Worm (Caenorhabditis elegans) whole organism, L2 larva: ENCODE results near the gene Y69A2AR.47.

ENCODE experiments used
- ama-1 ChIP-seq: fragments of 150-350 bp; optimal IDR thresholded peaks from 2 replicates; lab custom pipeline; 2018; ENCODE audit warnings: inconsistent platforms
- blmp-1 ChIP-seq: sonication (generic microtip); optimal IDR thresholded peaks from 2 replicates; lab custom pipeline; 2017; ENCODE audit warnings: missing genetic modification characterization, mild to moderate bottlenecking, missing compliant biosample characterization, antibody characterized with exemption, moderate library complexity; ENCODE audit not compliant: insufficient read depth
- ceh-82 ChIP-seq: fragments of 150-350 bp; optimal IDR thresholded peaks from 2 replicates; lab custom pipeline; 2014; ENCODE audit warnings: missing biosample characterization, missing genetic modification characterization
- mdl-1 ChIP-seq, 2 experiments: fragments of 150-350 bp in 1 of 2; sonication (generic microtip) in 1 of 2; optimal IDR thresholded peaks; 2 replicates each; lab custom pipeline; 2017; ENCODE audit warnings: missing biosample characterization in 2 of 2, missing genetic modification characterization in 2 of 2
- unc-55 ChIP-seq: fragments of 150-350 bp; sonication (generic microtip); optimal IDR thresholded peaks from 3 replicates; lab custom pipeline; 2014; ENCODE audit warnings: missing biosample characterization, missing genetic modification reagents, missing genetic modification characterization

DNA sequence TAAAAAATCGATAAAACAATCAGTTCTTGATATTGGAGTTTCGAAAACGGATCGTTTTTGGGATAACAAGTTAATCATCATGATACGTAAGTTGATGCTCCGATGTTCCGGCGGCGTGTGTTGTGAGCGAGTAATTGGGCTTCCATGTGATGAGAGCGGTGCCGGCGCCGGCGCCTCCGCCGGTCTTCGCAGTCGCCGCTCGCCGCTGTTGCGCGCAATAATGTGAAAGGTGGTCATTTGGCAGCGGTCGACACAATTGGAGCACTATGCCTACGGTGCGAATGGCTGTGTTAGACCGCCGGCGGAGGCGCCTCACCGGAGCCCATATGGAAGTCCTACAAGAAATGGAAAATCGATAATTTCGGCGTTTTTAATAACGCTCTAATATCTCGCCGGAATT is 45.7 kb upstream of the Y69A2AR.47 start:
- TF ChIP-seq mdl-1 (tag; optimal IDR thresholded peaks at IDR 0.05; lab: Kevin White, UChicago) (no peak), ceh-82 (tag; lab: Kevin White, UChicago) (no peak), ama-1 (lab: Kevin White, UChicago) (no peak), unc-55 (GFP tag; lab: Kevin White, UChicago) (no peak), blmp-1 (no peak)
